Worm (Caenorhabditis elegans): ENCODE measurements around the gene gtr-1.
A peak's percentile ranks its signal among the peaks of the same experiment; 100 is the strongest.

The gtr-1 gene

DNA sequence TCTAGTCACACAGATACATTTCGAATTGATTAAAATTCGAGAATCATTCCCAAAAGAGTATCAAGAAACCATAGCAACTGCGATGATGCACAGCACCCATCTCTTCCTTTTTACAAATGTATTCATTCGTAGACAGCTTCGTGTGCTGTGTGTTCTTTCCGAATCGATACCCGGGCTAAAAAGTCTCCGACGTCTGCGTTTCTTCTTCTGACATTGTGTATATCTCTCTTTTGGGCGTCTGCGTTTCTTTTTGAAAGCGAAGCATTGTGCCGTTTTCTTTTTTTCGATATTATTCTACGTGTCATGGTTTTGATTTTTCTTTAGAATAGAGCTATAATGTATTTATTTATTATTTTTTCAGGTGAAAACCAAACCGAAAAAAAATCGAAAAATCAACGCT lies 14.6 kb upstream of the gtr-1 start, which contains the start of gene attf-5:
TSS of gene attf-5 (plus strand) at position 362 of the 400 bp plus-strand sequence.
- TF ChIP-seq nhr-12 (tag; optimal IDR thresholded peaks at IDR 0.05): no peak
- no peak for TF ChIP-seq ZK546.5 (tag; optimal IDR thresholded peaks at IDR 0.05)
- no peak for TF ChIP-seq tbx-2 (tag; optimal IDR thresholded peaks at IDR 0.05)
- TF ChIP-seq ceh-82 (tag; optimal IDR thresholded peaks at IDR 0.05): no peak
- no peak for TF ChIP-seq nhr-76 (tag; optimal IDR thresholded peaks at IDR 0.05)
- TF ChIP-seq nfya-1 (tag; optimal IDR thresholded peaks at IDR 0.05; ENCODE audit: insufficient read depth): no peak
- peak; percentile 78 for TF ChIP-seq ceh-28 (tag; optimal IDR thresholded peaks at IDR 0.05)
- TF ChIP-seq hmg-11 (tag; optimal IDR thresholded peaks at IDR 0.05): peak; percentile 42
- TF ChIP-seq eor-1 (tag; optimal IDR thresholded peaks at IDR 0.05): no peak
- peak; percentile 22 for TF ChIP-seq nhr-23 (tag; optimal IDR thresholded peaks at IDR 0.05)
- TF ChIP-seq elt-1 (tag; optimal IDR thresholded peaks at IDR 0.05): no peak
- no peak for TF ChIP-seq fkh-2 (tag; optimal IDR thresholded peaks at IDR 0.05)
- no peak for TF ChIP-seq nhr-67 (tag; optimal IDR thresholded peaks at IDR 0.05)
- no peak for TF ChIP-seq nhr-43 (tag; optimal IDR thresholded peaks at IDR 0.05; ENCODE audit: poor library complexity, severe bottlenecking)
- no peak for TF ChIP-seq mdl-1 (tag; optimal IDR thresholded peaks at IDR 0.05)
- no peak for TF ChIP-seq jun-1 (tag; optimal IDR thresholded peaks at IDR 0.05)
- no peak for TF ChIP-seq unc-62 (GFP tag; optimal IDR thresholded peaks at IDR 0.05)
- TF ChIP-seq egl-27 (tag; optimal IDR thresholded peaks at IDR 0.05): no peak
- no peak for TF ChIP-seq nhr-25 (tag; optimal IDR thresholded peaks at IDR 0.05)
- no peak for TF ChIP-seq lsy-12 (tag; optimal IDR thresholded peaks at IDR 0.05)
- TF ChIP-seq lin-39 (tag; optimal IDR thresholded peaks at IDR 0.05): no peak
- TF ChIP-seq fos-1 (tag; optimal IDR thresholded peaks at IDR 0.05): no peak
- no peak for TF ChIP-seq elt-2 (tag; optimal IDR thresholded peaks at IDR 0.05)
- no peak for TF ChIP-seq egl-5 (tag; optimal IDR thresholded peaks at IDR 0.05)
- no peak for TF ChIP-seq ceh-16 (tag; optimal IDR thresholded peaks at IDR 0.05)
- TF ChIP-seq pha-4 (tag; optimal IDR thresholded peaks at IDR 0.05): peak; percentile 53
- no peak for TF ChIP-seq skn-1 (tag; optimal IDR thresholded peaks at IDR 0.05)
- TF ChIP-seq nhr-237 (tag; optimal IDR thresholded peaks at IDR 0.05): no peak

DNA sequence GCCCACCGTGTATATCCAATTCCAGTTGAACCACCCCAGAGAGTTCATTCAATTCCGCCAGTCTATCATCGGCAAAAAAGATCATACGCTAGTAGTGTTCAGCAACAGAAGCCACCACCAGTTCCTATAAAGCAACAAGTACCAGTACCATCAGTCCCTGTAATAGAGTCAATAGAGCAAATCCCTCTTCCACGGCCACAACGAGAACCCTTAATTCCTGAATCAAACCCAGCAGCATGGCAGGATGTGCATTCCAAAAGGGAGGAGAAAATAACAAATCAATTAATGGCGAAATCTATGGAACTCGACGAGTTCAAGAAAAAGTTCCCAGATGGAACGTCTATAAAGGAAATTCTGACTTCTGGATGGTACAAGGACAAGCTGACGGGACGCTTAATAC lies 12.7 kb upstream of the gtr-1 start:
- TF ChIP-seq ceh-16 (tag; optimal IDR thresholded peaks at IDR 0.05) (no peak), ceh-28 (tag; optimal IDR thresholded peaks at IDR 0.05) (no peak), lin-15B (tag; optimal IDR thresholded peaks at IDR 0.05) (no peak), nhr-25 (tag; optimal IDR thresholded peaks at IDR 0.05) (no peak), skn-1 (tag; optimal IDR thresholded peaks at IDR 0.05) (no peak), pqm-1 (tag; optimal IDR thresholded peaks at IDR 0.05) (no peak)

DNA sequence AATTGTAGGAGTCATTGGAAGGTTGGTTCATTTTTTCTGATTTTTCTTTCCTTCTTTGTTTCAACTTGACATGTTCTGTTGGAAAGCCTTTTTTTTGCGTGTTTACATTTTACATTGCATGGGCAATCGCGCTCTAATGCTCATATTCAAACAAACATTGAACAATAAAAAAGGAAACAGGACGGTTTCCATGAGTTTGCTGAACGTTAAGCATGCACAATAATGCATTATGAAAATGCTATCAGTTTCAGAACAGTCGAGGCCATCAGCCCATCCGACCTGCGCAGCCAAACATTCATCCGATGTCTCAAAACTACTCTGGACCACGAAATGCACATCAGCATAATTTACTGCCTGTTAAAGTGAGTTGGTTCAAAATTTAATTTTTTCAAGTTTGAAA lies 12.0 kb upstream of the gtr-1 start:
- peak; percentile 30 for TF ChIP-seq pha-4 (tag; optimal IDR thresholded peaks at IDR 0.05)
- no peak for TF ChIP-seq aly-2 (tag; optimal IDR thresholded peaks at IDR 0.05)

DNA sequence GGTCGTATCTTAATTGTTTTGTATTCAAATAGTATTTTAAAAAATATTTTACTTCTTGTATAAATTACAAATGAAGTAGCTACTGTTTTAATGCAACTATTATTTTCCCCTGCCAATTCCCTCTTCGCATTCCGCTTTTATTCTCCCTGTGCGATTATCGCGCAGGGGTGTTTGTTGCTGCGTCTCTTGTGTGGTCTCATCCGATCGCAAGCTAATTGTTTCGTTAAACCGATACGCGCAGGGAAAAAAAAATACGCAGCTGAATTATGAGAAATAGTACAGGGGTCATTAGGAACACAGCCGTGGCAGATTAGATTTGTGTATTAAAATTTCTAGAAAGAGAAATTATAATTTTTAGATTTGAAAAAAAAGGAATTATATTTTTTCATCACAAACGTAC lies 3.9 kb downstream of the gtr-1 start:
- TF ChIP-seq nhr-43 (tag; optimal IDR thresholded peaks at IDR 0.05; ENCODE audit: poor library complexity, severe bottlenecking) (peak; percentile 99), nhr-12 (tag; optimal IDR thresholded peaks at IDR 0.05) (peak; percentile 23), egl-27 (tag; optimal IDR thresholded peaks at IDR 0.05) (peak; percentile 94), aly-2 (tag; optimal IDR thresholded peaks at IDR 0.05) (peak; percentile 95), elt-1 (tag; optimal IDR thresholded peaks at IDR 0.05) (peak; percentile 74), ceh-16 (tag; optimal IDR thresholded peaks at IDR 0.05) (peak; percentile 77), ceh-9 (tag; optimal IDR thresholded peaks at IDR 0.05) (peak; percentile 61), skn-1 (tag; optimal IDR thresholded peaks at IDR 0.05) (peak; percentile 97), ZK546.5 (tag; optimal IDR thresholded peaks at IDR 0.05) (peak; percentile 61), ztf-11 (tag; optimal IDR thresholded peaks at IDR 0.05) (peak; percentile 66), mml-1 (tag; optimal IDR thresholded peaks at IDR 0.05) (no peak), ama-1 (optimal IDR thresholded peaks at IDR 0.05) (peak; percentile 56), fos-1 (tag; optimal IDR thresholded peaks at IDR 0.05) (peak; percentile 97), nfya-1 (tag; optimal IDR thresholded peaks at IDR 0.05; ENCODE audit: insufficient read depth) (peak; percentile 95), elt-2 (tag; optimal IDR thresholded peaks at IDR 0.05) (peak; percentile 88), snpc-4 (tag; optimal IDR thresholded peaks at IDR 0.05) (peak; percentile 95), nhr-11 (tag; optimal IDR thresholded peaks at IDR 0.05) (peak; percentile 96), lin-39 (tag; optimal IDR thresholded peaks at IDR 0.05) (peak; percentile 99), fkh-10 (GFP tag; optimal IDR thresholded peaks at IDR 0.05) (peak; percentile 97), ceh-82 (tag; optimal IDR thresholded peaks at IDR 0.05) (peak; percentile 99), fkh-2 (tag; optimal IDR thresholded peaks at IDR 0.05) (peak; percentile 93), nhr-237 (tag; optimal IDR thresholded peaks at IDR 0.05) (peak; percentile 70), ceh-28 (tag; optimal IDR thresholded peaks at IDR 0.05) (peak; percentile 98), sea-2 (GFP tag; optimal IDR thresholded peaks at IDR 0.05) (no peak), tbx-2 (tag; optimal IDR thresholded peaks at IDR 0.05) (peak; percentile 98), zag-1 (tag; optimal IDR thresholded peaks at IDR 0.05) (peak; percentile 91), nhr-25 (tag; optimal IDR thresholded peaks at IDR 0.05) (peak; percentile 97), nhr-28 (tag; optimal IDR thresholded peaks at IDR 0.05) (peak; percentile 96), pha-4 (tag; optimal IDR thresholded peaks at IDR 0.05) (peak; percentile 97), hmg-11 (tag; optimal IDR thresholded peaks at IDR 0.05) (peak; percentile 100), nhr-76 (tag; optimal IDR thresholded peaks at IDR 0.05) (peak; percentile 93), nhr-23 (tag; optimal IDR thresholded peaks at IDR 0.05) (peak; percentile 99), eor-1 (tag; optimal IDR thresholded peaks at IDR 0.05) (peak in 1 of 2 experiments; percentile 78), nhr-67 (tag; optimal IDR thresholded peaks at IDR 0.05) (peak; percentile 70), R02D3.7 (tag; optimal IDR thresholded peaks at IDR 0.05) (peak; percentile 92), lsy-12 (tag; optimal IDR thresholded peaks at IDR 0.05) (peak; percentile 96), egl-5 (tag; optimal IDR thresholded peaks at IDR 0.05) (peak; percentile 99), unc-39 (tag; optimal IDR thresholded peaks at IDR 0.05) (peak; percentile 50), jun-1 (tag; optimal IDR thresholded peaks at IDR 0.05) (peak; percentile 99), lin-15B (tag; optimal IDR thresholded peaks at IDR 0.05) (peak; percentile 66)
